Fruit fly (Drosophila melanogaster) whole organism, prepupa: ENCODE data around the gene pyd.

Source experiments
- Blimp-1 ChIP-seq: fragments of 200-800 bp; sonication (Bioruptor generic); optimal IDR thresholded peaks from 3 replicates; lab custom pipeline; 2017; ENCODE audit warnings: missing biosample characterization, missing genetic modification characterization, mild to moderate bottlenecking, moderate library complexity, missing genetic modification reagents
- CG10631 ChIP-seq: fragments of 200-800 bp; sonication (Bioruptor generic); optimal IDR thresholded peaks from 2 replicates; lab custom pipeline; 2016; ENCODE audit warnings: missing biosample characterization, missing genetic modification characterization
- CG10669 ChIP-seq: fragments of 200-800 bp; sonication (Bioruptor generic); optimal IDR thresholded peaks from 3 replicates; lab custom pipeline; 2018; ENCODE audit warnings: missing biosample characterization, mild to moderate bottlenecking, missing genetic modification characterization, moderate library complexity
- CG11902 ChIP-seq: fragments of 200-800 bp; sonication (Bioruptor generic); optimal IDR thresholded peaks from 3 replicates; lab custom pipeline; 2016; ENCODE audit warnings: missing biosample characterization, missing genetic modification characterization
- CG15336 ChIP-seq: fragments of 200-800 bp; sonication (Bioruptor generic); IDR thresholded peaks from 2 replicates; pipeline ENCODE4 v1.3.6; 2022; ENCODE audit warnings: missing biosample characterization, missing genetic modification characterization
- CG16779 ChIP-seq: fragments of 200-800 bp; sonication (Bioruptor generic); optimal IDR thresholded peaks from 3 replicates; lab custom pipeline; 2017; ENCODE audit warnings: missing biosample characterization, mild to moderate bottlenecking, missing genetic modification characterization
- CG3032 ChIP-seq: fragments of 200-800 bp; optimal IDR thresholded peaks from 2 replicates; lab custom pipeline; 2019; ENCODE audit warnings: missing biosample characterization, mild to moderate bottlenecking, missing genetic modification characterization, moderate library complexity
- CG31627 ChIP-seq: fragments of 200-800 bp; sonication (Bioruptor generic); optimal IDR thresholded peaks from 3 replicates; lab custom pipeline; 2016; ENCODE audit warnings: missing biosample characterization, missing genetic modification characterization
- CG32006 ChIP-seq: fragments of 200-800 bp; sonication (Bioruptor generic); optimal IDR thresholded peaks from 3 replicates; lab custom pipeline; 2017; ENCODE audit warnings: missing biosample characterization, mild to moderate bottlenecking, missing genetic modification characterization
- CG34406 ChIP-seq: fragments of 200-800 bp; sonication (Bioruptor generic); optimal IDR thresholded peaks from 3 replicates; lab custom pipeline; 2016; ENCODE audit warnings: missing biosample characterization, missing genetic modification characterization
- CG3919 ChIP-seq: fragments of 200-800 bp; sonication (Bioruptor generic); optimal IDR thresholded peaks from 3 replicates; lab custom pipeline; 2016; ENCODE audit warnings: missing biosample characterization, missing genetic modification characterization
- CG4318 ChIP-seq: fragments of 200-800 bp; sonication (Bioruptor generic); optimal IDR thresholded peaks from 3 replicates; lab custom pipeline; 2017; ENCODE audit warnings: missing biosample characterization, mild to moderate bottlenecking, missing genetic modification characterization
- CG6792 ChIP-seq: fragments of 200-800 bp; sonication (Bioruptor generic); optimal IDR thresholded peaks from 3 replicates; lab custom pipeline; 2016; ENCODE audit warnings: missing biosample characterization, missing genetic modification characterization
- CG7368 ChIP-seq: fragments of 200-800 bp; sonication (Bioruptor generic); optimal IDR thresholded peaks from 3 replicates; lab custom pipeline; 2016; ENCODE audit warnings: missing biosample characterization, missing genetic modification characterization
- CG8632 ChIP-seq: fragments of 200-800 bp; sonication (Bioruptor generic); optimal IDR thresholded peaks from 3 replicates; lab custom pipeline; 2016; ENCODE audit warnings: missing biosample characterization, missing genetic modification characterization
- CG9139 ChIP-seq: fragments of 200-800 bp; sonication (Bioruptor generic); optimal IDR thresholded peaks from 3 replicates; lab custom pipeline; 2017; ENCODE audit warnings: missing biosample characterization, mild to moderate bottlenecking, missing genetic modification characterization
- Eip75B ChIP-seq: fragments of 200-800 bp; sonication (Bioruptor generic); optimal IDR thresholded peaks from 3 replicates; lab custom pipeline; 2016; ENCODE audit warnings: missing biosample characterization, missing genetic modification characterization
- Eip78C ChIP-seq: fragments of 200-800 bp; sonication (Bioruptor generic); peaks from one replicate; lab custom pipeline; 2016; ENCODE audit warnings: missing biosample characterization, missing genetic modification characterization
- Eip93F ChIP-seq: fragments of 200-800 bp; sonication (Bioruptor generic); optimal IDR thresholded peaks from 2 replicates; lab custom pipeline; 2016; ENCODE audit warnings: missing biosample characterization, mild to moderate bottlenecking, missing genetic modification characterization
- Ets21C ChIP-seq: fragments of 200-800 bp; sonication (Bioruptor generic); optimal IDR thresholded peaks from 3 replicates; lab custom pipeline; 2016; ENCODE audit warnings: missing biosample characterization, missing genetic modification characterization
- Hr38 ChIP-seq: sonication (Bioruptor generic); optimal IDR thresholded peaks from 2 replicates; lab custom pipeline; 2016; ENCODE audit warnings: missing biosample characterization, missing genetic modification characterization
- Hr4 ChIP-seq: fragments of 200-800 bp; sonication (Bioruptor generic); optimal IDR thresholded peaks from 3 replicates; lab custom pipeline; 2016; ENCODE audit warnings: missing biosample characterization, missing genetic modification characterization
- Met ChIP-seq: fragments of 200-800 bp; sonication (Bioruptor generic); optimal IDR thresholded peaks from 3 replicates; lab custom pipeline; 2016; ENCODE audit warnings: missing biosample characterization, missing genetic modification characterization
- OdsH ChIP-seq: fragments of 200-800 bp; sonication (Bioruptor generic); optimal IDR thresholded peaks from 3 replicates; lab custom pipeline; 2016; ENCODE audit warnings: missing biosample characterization, missing genetic modification characterization
- Smox ChIP-seq: fragments of 200-800 bp; sonication (Bioruptor generic); optimal IDR thresholded peaks from 3 replicates; lab custom pipeline; 2016; ENCODE audit warnings: missing biosample characterization, missing genetic modification characterization
- Sox14 ChIP-seq: fragments of 200-800 bp; sonication (Bioruptor generic); optimal IDR thresholded peaks from 3 replicates; lab custom pipeline; 2016; ENCODE audit warnings: missing biosample characterization, missing genetic modification characterization
- Sox15 ChIP-seq: fragments of 200-800 bp; sonication (Bioruptor generic); optimal IDR thresholded peaks from 3 replicates; lab custom pipeline; 2016; ENCODE audit warnings: missing biosample characterization, missing genetic modification characterization
- achi ChIP-seq: fragments of 200-800 bp; sonication (Bioruptor generic); optimal IDR thresholded peaks from 3 replicates; lab custom pipeline; 2016; ENCODE audit warnings: missing biosample characterization, missing genetic modification characterization
- acj6 ChIP-seq: fragments of 200-800 bp; sonication (Bioruptor generic); optimal IDR thresholded peaks from 3 replicates; lab custom pipeline; 2016; ENCODE audit warnings: missing biosample characterization, missing genetic modification characterization
- cyc ChIP-seq: fragments of 200-800 bp; sonication (Bioruptor generic); optimal IDR thresholded peaks from 3 replicates; lab custom pipeline; 2016; ENCODE audit warnings: missing biosample characterization, missing genetic modification characterization
- dac ChIP-seq: fragments of 200-800 bp; sonication (Bioruptor generic); optimal IDR thresholded peaks from 2 replicates; lab custom pipeline; 2017; ENCODE audit warnings: missing biosample characterization, mild to moderate bottlenecking, missing genetic modification characterization
- dsx ChIP-seq: fragments of 200-800 bp; optimal IDR thresholded peaks from 3 replicates; lab custom pipeline; 2019; ENCODE audit warnings: missing biosample characterization, mild to moderate bottlenecking, missing genetic modification characterization, moderate library complexity; ENCODE audit not compliant: poor library complexity, severe bottlenecking
- eg ChIP-seq: fragments of 200-800 bp; sonication (Bioruptor generic); IDR thresholded peaks from 3 replicates; pipeline ENCODE4 v1.3.6; 2022; ENCODE audit warnings: missing biosample characterization, missing genetic modification characterization
- esn ChIP-seq: fragments of 200-800 bp; sonication (Bioruptor generic); optimal IDR thresholded peaks from 2 replicates; lab custom pipeline; 2016; ENCODE audit warnings: missing biosample characterization, mild to moderate bottlenecking, missing genetic modification characterization, moderate library complexity
- fd59A ChIP-seq: fragments of 200-800 bp; sonication (Bioruptor generic); optimal IDR thresholded peaks from 2 replicates; lab custom pipeline; 2017; ENCODE audit warnings: missing biosample characterization, mild to moderate bottlenecking, missing genetic modification characterization, missing genetic modification reagents
- lz ChIP-seq: fragments of 200-800 bp; sonication (Bioruptor generic); optimal IDR thresholded peaks from 3 replicates; lab custom pipeline; 2016; ENCODE audit warnings: missing biosample characterization, missing genetic modification characterization
- net ChIP-seq: fragments of 200-800 bp; sonication (Bioruptor generic); optimal IDR thresholded peaks from 3 replicates; lab custom pipeline; 2016; ENCODE audit warnings: missing biosample characterization, missing genetic modification characterization
- pdm3 ChIP-seq: fragments of 200-800 bp; sonication (Bioruptor generic); optimal IDR thresholded peaks from 3 replicates; lab custom pipeline; 2016; ENCODE audit warnings: missing biosample characterization, missing genetic modification characterization
- salr ChIP-seq, 2 experiments: fragments of 200-800 bp; sonication (Bioruptor generic); optimal IDR thresholded peaks; 3 replicates each; lab custom pipeline; 2016 to 2018; ENCODE audit warnings: missing biosample characterization in 2 of 2, missing genetic modification characterization in 2 of 2, mild to moderate bottlenecking in 1 of 2
- ss ChIP-seq, 2 experiments: fragments of 200-800 bp; sonication (Bioruptor generic); optimal IDR thresholded peaks; 2 replicates in 1 of 2; 3 replicates in 1 of 2; lab custom pipeline; 2017 to 2018; ENCODE audit warnings: mild to moderate bottlenecking in 2 of 2, missing biosample characterization in 2 of 2, missing genetic modification characterization in 2 of 2, moderate library complexity in 1 of 2
- svp ChIP-seq: fragments of 200-800 bp; sonication (Bioruptor generic); peaks from one replicate; lab custom pipeline; 2016; ENCODE audit warnings: missing biosample characterization, missing genetic modification characterization
- topi ChIP-seq: fragments of 200-800 bp; sonication (Bioruptor generic); optimal IDR thresholded peaks from 3 replicates; lab custom pipeline; 2016; ENCODE audit warnings: missing biosample characterization, missing genetic modification characterization
- vri ChIP-seq: fragments of 200-800 bp; sonication (Bioruptor generic); optimal IDR thresholded peaks from 3 replicates; lab custom pipeline; 2016; ENCODE audit warnings: missing biosample characterization, mild to moderate bottlenecking, missing genetic modification characterization

Gene pyd

dm6 chr3R:8810397-8811184 lies 121.1 kb downstream of the pyd start (continued):
- TF ChIP-seq CG31627 (GFP tag; lab: Kevin White, UChicago) (no peak), Eip93F (GFP tag; lab: Kevin White, UChicago) (no peak), Eip78C (GFP tag; lab: Kevin White, UChicago) (peak; percentile 77), CG7368 (GFP tag; lab: Kevin White, UChicago) (peak; percentile 43), CG8632 (GFP tag; lab: Kevin White, UChicago) (peak; percentile 59), topi (GFP tag; lab: Kevin White, UChicago) (no peak), CG10669 (peak; percentile 65), salr (GFP tag; optimal IDR thresholded peaks at IDR 0.05; lab: Kevin White, UChicago) (peak in 1 of 2 experiments; percentile 34), net (GFP tag; lab: Kevin White, UChicago) (peak; percentile 32), CG34406 (GFP tag; lab: Kevin White, UChicago) (peak; percentile 19), CG3032 (tag; lab: Kevin White, UChicago) (peak; percentile 83), svp (no peak), CG4318 (GFP tag; lab: Kevin White, UChicago) (no peak), Hr38 (GFP tag; lab: Kevin White, UChicago) (no peak), CG11902 (GFP tag; lab: Kevin White, UChicago) (no peak), Hr4 (GFP tag; lab: Kevin White, UChicago) (peak; percentile 28), esn (GFP tag; lab: Kevin White, UChicago) (peak; percentile 47)

- TF ChIP-seq svp (peak; percentile 94), Met (no peak), CG31627 (GFP tag; lab: Kevin White, UChicago) (no peak), vri (GFP tag; lab: Kevin White, UChicago) (peak; percentile 12), Hr38 (GFP tag; lab: Kevin White, UChicago) (no peak)
Measured at dm6 chr3R:8809712-8810111, 122.0 kb downstream of the pyd start.

dm6 chr3R:8808518-8808921 lies 123.2 kb downstream of the pyd start:
- TF ChIP-seq Blimp-1 (no peak), CG34406 (GFP tag; lab: Kevin White, UChicago) (peak; percentile 57), Eip78C (GFP tag; lab: Kevin White, UChicago) (peak; percentile 87), CG6792 (GFP tag; lab: Kevin White, UChicago) (peak; percentile 57), CG32006 (GFP tag; lab: Kevin White, UChicago) (peak; percentile 38), CG31627 (GFP tag; lab: Kevin White, UChicago) (peak; percentile 63), Smox (GFP tag; lab: Kevin White, UChicago) (peak; percentile 63), Sox14 (peak; percentile 45), CG15336 (GFP tag; lab: Robert Waterston, UW) (peak; percentile 31; the same call in 1 of the 2 replicates), CG11902 (GFP tag; lab: Kevin White, UChicago) (peak; percentile 38), eg (GFP tag; lab: Robert Waterston, UW) (no peak), CG16779 (no peak), CG10669 (peak; percentile 67), pdm3 (GFP tag; lab: Kevin White, UChicago) (peak; percentile 59), topi (GFP tag; lab: Kevin White, UChicago) (peak; percentile 67), achi (GFP tag; lab: Kevin White, UChicago) (peak; percentile 60), OdsH (GFP tag; lab: Kevin White, UChicago) (peak; percentile 64), CG10631 (GFP tag; lab: Kevin White, UChicago) (peak; percentile 56), CG3032 (tag; lab: Kevin White, UChicago) (peak; percentile 66), net (GFP tag; lab: Kevin White, UChicago) (peak; percentile 28), Hr4 (GFP tag; lab: Kevin White, UChicago) (peak; percentile 14), lz (peak; percentile 61), CG9139 (GFP tag; lab: Kevin White, UChicago) (no peak), svp (peak; percentile 86), CG8632 (GFP tag; lab: Kevin White, UChicago) (peak; percentile 62), fd59A (GFP tag; lab: Kevin White, UChicago) (peak; percentile 50), CG7368 (GFP tag; lab: Kevin White, UChicago) (peak; percentile 28), Eip75B (GFP tag; lab: Kevin White, UChicago) (peak; percentile 66), dac (GFP tag; lab: Kevin White, UChicago) (no peak), salr (GFP tag; optimal IDR thresholded peaks at IDR 0.05; lab: Kevin White, UChicago) (peak in 1 of 2 experiments; percentile 41), dsx (GFP tag; lab: Kevin White, UChicago) (peak; percentile 28), cyc (peak; percentile 51), Ets21C (GFP tag; lab: Kevin White, UChicago) (peak; percentile 38), ss (GFP tag; optimal IDR thresholded peaks at IDR 0.05; lab: Kevin White, UChicago) (peak; percentile 13 to 65), CG4318 (GFP tag; lab: Kevin White, UChicago) (no peak), acj6 (GFP tag; lab: Kevin White, UChicago) (peak; percentile 59), CG3919 (GFP tag; lab: Kevin White, UChicago) (peak; percentile 47), Sox15 (GFP tag; lab: Kevin White, UChicago) (peak; percentile 40)
